Worm (Caenorhabditis elegans): ENCODE data around the gene F26D2.10.

Gene F26D2.10

DNA sequence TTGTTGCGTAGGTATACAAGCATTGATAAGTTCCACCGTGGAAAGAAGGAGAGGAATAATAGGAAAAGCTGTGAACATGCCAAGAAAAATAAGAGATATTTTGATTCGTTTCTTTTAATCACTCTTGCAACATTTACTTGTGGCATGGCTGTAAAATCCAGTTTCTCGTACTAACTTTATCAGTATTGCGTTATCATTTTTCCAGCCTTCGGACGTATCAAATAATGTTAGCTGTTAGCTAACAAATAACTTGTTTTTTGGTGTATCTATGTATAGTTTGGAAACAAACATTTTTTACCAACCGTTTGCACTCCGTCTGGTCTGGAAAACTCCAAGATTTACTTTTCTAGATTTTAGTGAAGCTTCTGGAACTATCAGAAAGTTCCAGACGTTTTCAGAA lies 4.1 kb upstream of the F26D2.10 start, which contains the start of gene clec-234:
Gene clec-234 (minus strand): TSS at position 101 of the 400 bp plus-strand sequence.
- no peak for TF ChIP-seq unc-39 (tag; optimal IDR thresholded peaks at IDR 0.05)
- no peak for TF ChIP-seq flh-1 (GFP tag; optimal IDR thresholded peaks at IDR 0.05)
- TF ChIP-seq blmp-1 (tag; optimal IDR thresholded peaks at IDR 0.05), result no peak
- TF ChIP-seq snpc-4 (tag; optimal IDR thresholded peaks at IDR 0.05), result no peak
- TF ChIP-seq elt-1 (tag; optimal IDR thresholded peaks at IDR 0.05; ENCODE audit: borderline replicate concordance, insufficient read depth), result no peak
- TF ChIP-seq ces-1 (GFP tag; optimal IDR thresholded peaks at IDR 0.05), result no peak
- TF ChIP-seq hlh-1 (tag; optimal IDR thresholded peaks at IDR 0.05), result no peak
- no peak for TF ChIP-seq sem-2 (GFP tag; optimal IDR thresholded peaks at IDR 0.05)
- no peak for TF ChIP-seq ceh-43 (GFP tag; optimal IDR thresholded peaks at IDR 0.05)
- TF ChIP-seq lin-13 (tag; optimal IDR thresholded peaks at IDR 0.05), result no peak
- TF ChIP-seq elt-3 (tag; optimal IDR thresholded peaks at IDR 0.05), result no peak
- TF ChIP-seq unc-62 (GFP tag; optimal IDR thresholded peaks at IDR 0.05), result no peak
- TF ChIP-seq ceh-83 (GFP tag; optimal IDR thresholded peaks at IDR 0.05), result no peak
- no peak for TF ChIP-seq nhr-237 (tag; optimal IDR thresholded peaks at IDR 0.05)
- no peak for TF ChIP-seq unc-120 (tag; optimal IDR thresholded peaks at IDR 0.05; ENCODE audit: poor library complexity, severe bottlenecking)
- TF ChIP-seq ztf-11 (tag; optimal IDR thresholded peaks at IDR 0.05), result no peak
- no peak for TF ChIP-seq cnd-1 (tag; optimal IDR thresholded peaks at IDR 0.05)
- no peak for TF ChIP-seq nhr-76 (tag; optimal IDR thresholded peaks at IDR 0.05)

DNA sequence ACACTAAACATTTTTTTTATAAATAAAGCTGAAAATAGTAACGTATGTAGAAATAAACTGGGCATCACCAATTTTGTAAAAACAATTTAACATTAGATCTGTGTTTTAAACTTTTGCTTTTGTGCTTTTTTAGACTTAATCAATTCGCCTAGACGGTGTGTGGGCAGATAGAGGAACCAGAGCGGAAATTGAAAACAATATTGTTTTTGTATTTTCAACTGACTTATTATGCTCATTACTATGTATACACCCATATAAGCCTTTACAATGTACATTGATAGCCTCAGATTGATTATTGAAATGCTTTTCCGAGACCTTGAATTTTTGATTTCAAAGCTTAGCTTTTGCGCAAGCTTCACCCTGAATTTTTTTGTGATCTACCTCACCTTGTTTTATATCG lies 537 bp upstream of the F26D2.10 start, which contains the start of gene str-73:
Gene str-73 (plus strand): TSS at position 301 of the 400 bp plus-strand sequence.
- TF ChIP-seq ces-1 (GFP tag; optimal IDR thresholded peaks at IDR 0.05) (no peak), elt-1 (tag; optimal IDR thresholded peaks at IDR 0.05; ENCODE audit: borderline replicate concordance, insufficient read depth) (no peak)

DNA sequence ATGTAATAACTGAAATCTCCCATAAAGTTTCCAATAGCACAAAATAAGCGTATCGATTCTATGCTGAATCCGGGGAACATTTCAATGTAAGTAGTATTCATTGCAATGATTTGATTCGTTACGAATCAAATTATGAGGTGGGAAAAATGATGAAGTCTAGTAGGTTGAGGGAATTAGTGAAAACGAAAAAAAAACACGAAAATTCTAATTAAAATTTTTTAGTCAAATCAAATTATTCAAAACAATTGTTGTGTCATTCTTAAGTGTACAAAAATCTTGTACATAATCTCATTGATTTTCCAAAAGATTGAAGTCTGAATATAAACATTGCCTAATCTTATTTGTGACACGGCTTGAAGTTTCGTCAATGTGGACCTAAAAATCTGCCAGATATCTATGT lies 5.0 kb downstream of the F26D2.10 start, which contains the start of gene srw-29:
Gene srw-29 (minus strand): TSS at position 101 of the 400 bp plus-strand sequence.
- TF ChIP-seq cnd-1 (tag; optimal IDR thresholded peaks at IDR 0.05) (no peak), sem-2 (GFP tag; optimal IDR thresholded peaks at IDR 0.05) (no peak), mab-5 (tag; optimal IDR thresholded peaks at IDR 0.05) (no peak), M03D4.4 (tag; optimal IDR thresholded peaks at IDR 0.05) (no peak), lin-32 (GFP tag; optimal IDR thresholded peaks at IDR 0.05) (no peak), nhr-12 (tag; optimal IDR thresholded peaks at IDR 0.05) (no peak), nhr-237 (tag; optimal IDR thresholded peaks at IDR 0.05) (no peak), nhr-28 (tag; optimal IDR thresholded peaks at IDR 0.05) (no peak), tbx-8 (GFP tag; optimal IDR thresholded peaks at IDR 0.05) (no peak), blmp-1 (tag; optimal IDR thresholded peaks at IDR 0.05) (no peak), hlh-1 (tag; optimal IDR thresholded peaks at IDR 0.05) (no peak), ham-2 (GFP tag; optimal IDR thresholded peaks at IDR 0.05) (no peak), nhr-2 (tag; optimal IDR thresholded peaks at IDR 0.05) (no peak), elt-3 (tag; optimal IDR thresholded peaks at IDR 0.05) (no peak), unc-120 (tag; optimal IDR thresholded peaks at IDR 0.05; ENCODE audit: poor library complexity, severe bottlenecking) (no peak), unc-39 (tag; optimal IDR thresholded peaks at IDR 0.05) (no peak), mls-2 (tag; optimal IDR thresholded peaks at IDR 0.05) (no peak), nhr-76 (tag; optimal IDR thresholded peaks at IDR 0.05) (no peak), bed-3 (GFP tag; optimal IDR thresholded peaks at IDR 0.05) (no peak)

DNA sequence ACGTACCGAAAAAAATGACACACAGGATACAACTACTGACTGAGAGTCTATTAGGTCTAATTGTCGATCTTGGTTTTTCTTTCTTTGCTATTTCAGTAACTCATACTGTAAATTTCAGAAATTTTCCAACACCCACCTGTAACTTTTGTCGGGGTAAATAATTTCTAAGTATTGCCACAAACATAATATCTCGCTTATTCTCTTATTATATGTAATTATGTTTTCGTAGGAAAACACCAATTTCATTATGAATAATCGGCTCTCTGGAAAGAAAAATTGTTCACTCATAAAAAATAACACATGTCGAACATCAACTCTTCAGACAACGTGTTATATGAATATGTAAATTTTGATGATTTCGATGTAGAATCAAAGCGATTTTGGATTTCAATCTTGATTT lies 8.7 kb downstream of the F26D2.10 start, which contains the start of gene srw-48:
Gene srw-48 (plus strand): TSS at position 301 of the 400 bp plus-strand sequence.
- TF ChIP-seq bed-3 (GFP tag; optimal IDR thresholded peaks at IDR 0.05), result no peak
- TF ChIP-seq cnd-1 (tag; optimal IDR thresholded peaks at IDR 0.05), result no peak
- TF ChIP-seq pha-4 (tag; optimal IDR thresholded peaks at IDR 0.05), result no peak
- no peak for TF ChIP-seq elt-3 (tag; optimal IDR thresholded peaks at IDR 0.05)
- no peak for TF ChIP-seq lsy-2 (tag; optimal IDR thresholded peaks at IDR 0.05)
- TF ChIP-seq lin-13 (tag; optimal IDR thresholded peaks at IDR 0.05), result no peak

DNA sequence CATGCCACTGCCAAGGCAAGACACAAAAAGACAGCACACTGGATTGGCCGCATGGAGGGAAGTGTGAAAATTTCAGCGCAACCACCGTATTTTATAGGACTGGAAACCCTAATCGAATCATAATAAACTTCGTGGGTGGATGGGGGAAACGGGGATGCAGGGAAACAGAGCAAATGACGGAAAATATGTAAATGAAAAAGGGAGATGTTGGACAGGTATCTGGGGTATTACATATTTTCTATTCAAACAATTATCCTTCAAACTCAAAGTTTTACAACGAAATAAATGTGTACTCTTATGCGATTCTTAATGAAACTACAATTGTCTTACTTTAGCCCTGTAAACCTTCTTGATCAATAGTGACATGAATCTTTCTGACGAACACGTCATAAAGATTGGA lies 9.6 kb downstream of the F26D2.10 start, which contains the start of gene F26D2.16:
Gene F26D2.16 (minus strand): TSS at position 101 of the 400 bp plus-strand sequence.
- TF ChIP-seq unc-120 (tag; optimal IDR thresholded peaks at IDR 0.05; ENCODE audit: poor library complexity, severe bottlenecking) (no peak), lin-13 (tag; optimal IDR thresholded peaks at IDR 0.05) (no peak), pha-4 (tag; optimal IDR thresholded peaks at IDR 0.05) (no peak), snpc-4 (tag; optimal IDR thresholded peaks at IDR 0.05) (no peak), sem-2 (GFP tag; optimal IDR thresholded peaks at IDR 0.05) (no peak), nhr-76 (tag; optimal IDR thresholded peaks at IDR 0.05) (no peak), elt-3 (tag; optimal IDR thresholded peaks at IDR 0.05) (no peak), nhr-2 (tag; optimal IDR thresholded peaks at IDR 0.05) (no peak), M03D4.4 (tag; optimal IDR thresholded peaks at IDR 0.05) (no peak), blmp-1 (tag; optimal IDR thresholded peaks at IDR 0.05) (no peak), hlh-1 (tag; optimal IDR thresholded peaks at IDR 0.05) (no peak), unc-62 (GFP tag; optimal IDR thresholded peaks at IDR 0.05) (no peak), mls-2 (tag; optimal IDR thresholded peaks at IDR 0.05) (no peak), lsy-2 (tag; optimal IDR thresholded peaks at IDR 0.05) (no peak), nhr-28 (tag; optimal IDR thresholded peaks at IDR 0.05) (no peak), ztf-11 (tag; optimal IDR thresholded peaks at IDR 0.05) (no peak), bed-3 (GFP tag; optimal IDR thresholded peaks at IDR 0.05) (no peak)
